Comparison of ENCODE assay signal across 1 fruit fly cellular context in genomic region chr3L:16385880-16386584, dm6.
A peak's percentile ranks its signal among the peaks of the same experiment; 100 is the strongest.
TF ChIP-seq lines count a peak whose summit lies in the region.

Gene Agpat3 (minus strand): TSS chr3L:16385957.
Gene RAF2 (plus strand): TSS chr3L:16386327.

TF ChIP-seq in whole organism, embryonic, 481 proteins besides CTCF, POLR2A, EP300 and RAD21 (continued from another document and continues in another):
- TF ChIP-seq CG5953 (GFP tag; IDR thresholded peaks at IDR 0.05; lab: Robert Waterston, UW) (0 out of 2 replicates have a peak, but pooled peaks have one; percentile 10), HLH3B (GFP tag; IDR thresholded peaks at IDR 0.05; lab: Robert Waterston, UW) (peak; percentile 31; the same call in 1 of the 2 replicates), BtbVII (GFP tag; optimal IDR thresholded peaks at IDR 0.05; lab: Kevin White, UChicago) (no peak), kni (GFP tag; optimal IDR thresholded peaks at IDR 0.05; lab: Kevin White, UChicago) (no peak), Antp (GFP tag; optimal IDR thresholded peaks at IDR 0.05; lab: Kevin White, UChicago) (no peak), Dp (GFP tag; optimal IDR thresholded peaks at IDR 0.05; lab: Kevin White, UChicago) (peak; percentile 9), CG9609 (GFP tag; optimal IDR thresholded peaks at IDR 0.05; lab: Kevin White, UChicago) (no peak), CG14710 (tag; optimal IDR thresholded peaks at IDR 0.05; lab: Kevin White, UChicago) (peak; percentile 76), Camta (GFP tag; optimal IDR thresholded peaks at IDR 0.05; lab: Kevin White, UChicago) (peak; percentile 6), Hmx (GFP tag; optimal IDR thresholded peaks at IDR 0.05; lab: Kevin White, UChicago) (no peak), zfh1 (GFP tag; IDR thresholded peaks at IDR 0.05; lab: Robert Waterston, UW) (peak; percentile 48; the same call in 1 of the 3 replicates), Rx (GFP tag; IDR thresholded peaks at IDR 0.05; lab: Robert Waterston, UW) (no peak), Spps (tag; optimal IDR thresholded peaks at IDR 0.05; lab: Kevin White, UChicago) (no peak), CG10267 (tag; optimal IDR thresholded peaks at IDR 0.05; lab: Kevin White, UChicago) (peak; percentile 54), CG32772 (GFP tag; IDR thresholded peaks at IDR 0.05; lab: Robert Waterston, UW) (peak; percentile 65), sug (tag; optimal IDR thresholded peaks at IDR 0.05; lab: Kevin White, UChicago) (no peak), Bteb2 (GFP tag; optimal IDR thresholded peaks at IDR 0.05; lab: Kevin White, UChicago) (peak; percentile 18), CG14667 (GFP tag; IDR thresholded peaks at IDR 0.05; lab: Robert Waterston, UW) (no peak), hkb (optimal IDR thresholded peaks at IDR 0.05; lab: Kevin White, UChicago) (no peak), hkb (GFP tag; IDR thresholded peaks at IDR 0.05; lab: Robert Waterston, UW) (no peak), pnt (GFP tag; optimal IDR thresholded peaks at IDR 0.05; lab: Kevin White, UChicago) (no peak), CG13424 (tag; optimal IDR thresholded peaks at IDR 0.05; lab: Kevin White, UChicago) (peak; percentile 49), CG18619 (GFP tag; optimal IDR thresholded peaks at IDR 0.05; lab: Kevin White, UChicago) (no peak), CG8944 (GFP tag; optimal IDR thresholded peaks at IDR 0.05; lab: Kevin White, UChicago) (peak; percentile 6), Fer1 (GFP tag; optimal IDR thresholded peaks at IDR 0.05; lab: Kevin White, UChicago) (no peak), Atf6 (GFP tag; IDR thresholded peaks at IDR 0.05; lab: Robert Waterston, UW) (no peak), Rfx (GFP tag; IDR thresholded peaks at IDR 0.05; lab: Robert Waterston, UW) (peak; percentile 61), Hr78 (GFP tag; optimal IDR thresholded peaks at IDR 0.05; lab: Kevin White, UChicago) (no peak), Hr3 (GFP tag; optimal IDR thresholded peaks at IDR 0.05; lab: Kevin White, UChicago) (peak; percentile 67), CG31441 (GFP tag; IDR thresholded peaks at IDR 0.05; lab: Robert Waterston, UW) (peak; percentile 53), Med (GFP tag; lab: Kevin White, UChicago) (peak; percentile 82), vvl (GFP tag; IDR thresholded peaks at IDR 0.05; lab: Robert Waterston, UW) (peak; percentile 61), mirr (GFP tag; optimal IDR thresholded peaks at IDR 0.05; lab: Kevin White, UChicago) (no peak), Vsx1 (GFP tag; optimal IDR thresholded peaks at IDR 0.05; lab: Kevin White, UChicago) (no peak), Hand (GFP tag; optimal IDR thresholded peaks at IDR 0.05; lab: Kevin White, UChicago) (no peak), CG7786 (GFP tag; optimal IDR thresholded peaks at IDR 0.05; lab: Kevin White, UChicago) (no peak), pho (GFP tag; optimal IDR thresholded peaks at IDR 0.05; lab: Kevin White, UChicago) (no peak), CG9437 (GFP tag; optimal IDR thresholded peaks at IDR 0.05; lab: Kevin White, UChicago) (peak; percentile 42), onecut (GFP tag; IDR thresholded peaks at IDR 0.05; lab: Robert Waterston, UW) (no peak), Ada2b (GFP tag; IDR thresholded peaks at IDR 0.05; lab: Robert Waterston, UW) (no peak), grau (tag; optimal IDR thresholded peaks at IDR 0.05; lab: Kevin White, UChicago) (peak; percentile 54), Blimp-1 (GFP tag; optimal IDR thresholded peaks at IDR 0.05; lab: Kevin White, UChicago) (peak; percentile 25), CG7357 (GFP tag; IDR thresholded peaks at IDR 0.05; lab: Robert Waterston, UW) (peak; percentile 68; the same call in 2 of the 3 replicates), CG17612 (GFP tag; IDR thresholded peaks at IDR 0.05; lab: Robert Waterston, UW) (no peak; the same call in 1 of the 2 replicates), CG34422 (GFP tag; IDR thresholded peaks at IDR 0.05; lab: Robert Waterston, UW) (no peak), CG1603 (tag; optimal IDR thresholded peaks at IDR 0.05; lab: Kevin White, UChicago) (peak; percentile 17), en (GFP tag; optimal IDR thresholded peaks at IDR 0.05; lab: Kevin White, UChicago) (no peak), wor (GFP tag; IDR thresholded peaks at IDR 0.05; lab: Robert Waterston, UW) (0 out of 2 replicates have a peak, but pooled peaks have one; percentile 21), HmgD (GFP tag; optimal IDR thresholded peaks at IDR 0.05; lab: Kevin White, UChicago) (no peak), Nf-YB (GFP tag; optimal IDR thresholded peaks at IDR 0.05; lab: Kevin White, UChicago) (peak; percentile 6), dmrt99B (tag; optimal IDR thresholded peaks at IDR 0.05; lab: Kevin White, UChicago) (peak; percentile 37), CG6254 (GFP tag; optimal IDR thresholded peaks at IDR 0.05; lab: Kevin White, UChicago) (no peak), CG17361 (GFP tag; IDR thresholded peaks at IDR 0.05; lab: Robert Waterston, UW) (peak; percentile 77; the same call in 2 of the 3 replicates), CG2202 (tag; optimal IDR thresholded peaks at IDR 0.05; lab: Kevin White, UChicago) (no peak), wdn (GFP tag; IDR thresholded peaks at IDR 0.05; lab: Robert Waterston, UW) (peak; percentile 44; the same call in 1 of the 2 replicates), cad (GFP tag; optimal IDR thresholded peaks at IDR 0.05; lab: Kevin White, UChicago) (no peak), sna (GFP tag; IDR thresholded peaks at IDR 0.05; lab: Robert Waterston, UW; ENCODE audit: partially characterized antibody) (no peak), Hr51 (GFP tag; optimal IDR thresholded peaks at IDR 0.05; lab: Kevin White, UChicago) (peak; percentile 5 to 49), CG3281 (GFP tag; optimal IDR thresholded peaks at IDR 0.05; lab: Kevin White, UChicago) (no peak), Hmr (GFP tag; optimal IDR thresholded peaks at IDR 0.05; lab: Kevin White, UChicago) (peak; percentile 36), Dbx (GFP tag; IDR thresholded peaks at IDR 0.05; lab: Robert Waterston, UW) (peak; percentile 50; the same call in 1 of the 3 replicates), Oli (tag; optimal IDR thresholded peaks at IDR 0.05; lab: Kevin White, UChicago) (peak; percentile 33), dimm (GFP tag; IDR thresholded peaks at IDR 0.05; lab: Robert Waterston, UW) (no peak), odd (GFP tag; optimal IDR thresholded peaks at IDR 0.05; lab: Kevin White, UChicago) (no peak), zen (tag; optimal IDR thresholded peaks at IDR 0.05; lab: Kevin White, UChicago) (no peak), gt (GFP tag; IDR thresholded peaks at IDR 0.05; lab: Robert Waterston, UW) (no peak), nerfin-1 (tag; optimal IDR thresholded peaks at IDR 0.05; lab: Kevin White, UChicago) (no peak), sens-2 (GFP tag; IDR thresholded peaks at IDR 0.05; lab: Robert Waterston, UW) (no peak), CG12155 (GFP tag; optimal IDR thresholded peaks at IDR 0.05; lab: Kevin White, UChicago) (peak; percentile 10), CG2120 (GFP tag; optimal IDR thresholded peaks at IDR 0.05; lab: Kevin White, UChicago) (peak; percentile 34), fd96Cb (tag; optimal IDR thresholded peaks at IDR 0.05; lab: Kevin White, UChicago) (peak; percentile 52), CG4854 (GFP tag; optimal IDR thresholded peaks at IDR 0.05; lab: Kevin White, UChicago) (no peak), Doc3 (GFP tag; IDR thresholded peaks at IDR 0.05; lab: Robert Waterston, UW; ENCODE audit: partially characterized antibody) (no peak), run (tag; optimal IDR thresholded peaks at IDR 0.05; lab: Kevin White, UChicago) (no peak), luna (GFP tag; optimal IDR thresholded peaks at IDR 0.05; lab: Kevin White, UChicago) (no peak), Opbp (GFP tag; IDR thresholded peaks at IDR 0.05; lab: Robert Waterston, UW; ENCODE audit: partially characterized antibody) (no peak), ab (GFP tag; optimal IDR thresholded peaks at IDR 0.05; lab: Kevin White, UChicago) (no peak), CG3847 (GFP tag; IDR thresholded peaks at IDR 0.05; lab: Robert Waterston, UW) (peak; percentile 30; the same call in 1 of the 2 replicates), HLH54F (GFP tag; optimal IDR thresholded peaks at IDR 0.05; lab: Kevin White, UChicago) (no peak), CG12659 (GFP tag; optimal IDR thresholded peaks at IDR 0.05; lab: Kevin White, UChicago) (peak; percentile 58), CG9215 (GFP tag; IDR thresholded peaks at IDR 0.05; lab: Robert Waterston, UW) (peak; percentile 62), Ptx1 (GFP tag; IDR thresholded peaks at IDR 0.05; lab: Robert Waterston, UW) (no peak; the same call in 1 of the 2 replicates), Jarid2 (GFP tag; optimal IDR thresholded peaks at IDR 0.05; lab: Kevin White, UChicago) (no peak), ATbp (GFP tag; optimal IDR thresholded peaks at IDR 0.05; lab: Kevin White, UChicago) (no peak), tna (GFP tag; IDR thresholded peaks at IDR 0.05; lab: Robert Waterston, UW; ENCODE audit: partially characterized antibody) (no peak), usp (GFP tag; optimal IDR thresholded peaks at IDR 0.05; lab: Kevin White, UChicago) (no peak), Six4 (GFP tag; optimal IDR thresholded peaks at IDR 0.05; lab: Kevin White, UChicago) (peak; percentile 21), Neu2 (GFP tag; optimal IDR thresholded peaks at IDR 0.05; lab: Kevin White, UChicago; ENCODE audit: borderline replicate concordance) (no peak), NC2α (GFP tag; optimal IDR thresholded peaks at IDR 0.05; lab: Kevin White, UChicago) (no peak), ind (GFP tag; optimal IDR thresholded peaks at IDR 0.05; lab: Kevin White, UChicago) (peak; percentile 54), lbe (GFP tag; optimal IDR thresholded peaks at IDR 0.05; lab: Kevin White, UChicago) (no peak), Ravus (GFP tag; IDR thresholded peaks at IDR 0.05; lab: Robert Waterston, UW) (no peak), CG10565 (GFP tag; optimal IDR thresholded peaks at IDR 0.05; lab: Kevin White, UChicago) (no peak), CG8290 (GFP tag; optimal IDR thresholded peaks at IDR 0.05; lab: Kevin White, UChicago) (no peak), CG8290 (tag; optimal IDR thresholded peaks at IDR 0.05; lab: Kevin White, UChicago) (peak in 1 of 2 experiments; percentile 9), Poxn (GFP tag; IDR thresholded peaks at IDR 0.05; lab: Robert Waterston, UW) (no peak), NC2β (GFP tag; optimal IDR thresholded peaks at IDR 0.05; lab: Kevin White, UChicago) (no peak), CG42726 (GFP tag; IDR thresholded peaks at IDR 0.05; lab: Robert Waterston, UW; ENCODE audit: partially characterized antibody) (no peak), sqz (GFP tag; optimal IDR thresholded peaks at IDR 0.05; lab: Kevin White, UChicago) (no peak), h (optimal IDR thresholded peaks at IDR 0.05; lab: Kevin White, UChicago) (no peak), Max (GFP tag; optimal IDR thresholded peaks at IDR 0.05; lab: Kevin White, UChicago) (peak; percentile 19), ase (GFP tag; IDR thresholded peaks at IDR 0.05; lab: Robert Waterston, UW) (no peak), maf-S (GFP tag; optimal IDR thresholded peaks at IDR 0.05; lab: Kevin White, UChicago) (no peak), CG4424 (GFP tag; optimal IDR thresholded peaks at IDR 0.05; lab: Kevin White, UChicago) (peak; percentile 28), CG10274 (GFP tag; optimal IDR thresholded peaks at IDR 0.05; lab: Kevin White, UChicago) (no peak), Hsf (GFP tag; optimal IDR thresholded peaks at IDR 0.05; lab: Kevin White, UChicago) (peak; percentile 41), CG9727 (GFP tag; optimal IDR thresholded peaks at IDR 0.05; lab: Kevin White, UChicago) (peak; percentile 41), Xrp1 (GFP tag; IDR thresholded peaks at IDR 0.05; lab: Robert Waterston, UW) (0 out of 2 replicates have a peak, but pooled peaks have one; percentile 28), zen2 (GFP tag; IDR thresholded peaks at IDR 0.05; lab: Robert Waterston, UW; ENCODE audit: partially characterized antibody) (no peak), Trl (optimal IDR thresholded peaks at IDR 0.05; lab: Kevin White, UChicago) (no peak), Trl (GFP tag; optimal IDR thresholded peaks at IDR 0.05; lab: Kevin White, UChicago) (peak; percentile 20), CG16815 (GFP tag; optimal IDR thresholded peaks at IDR 0.05; lab: Kevin White, UChicago) (no peak), trem (tag; optimal IDR thresholded peaks at IDR 0.05; lab: Kevin White, UChicago) (no peak), nmo (GFP tag; optimal IDR thresholded peaks at IDR 0.05; lab: Kevin White, UChicago) (peak; percentile 85), B-H2 (GFP tag; optimal IDR thresholded peaks at IDR 0.05; lab: Kevin White, UChicago) (no peak), Asciz (GFP tag; optimal IDR thresholded peaks at IDR 0.05; lab: Kevin White, UChicago) (no peak), amos (GFP tag; IDR thresholded peaks at IDR 0.05; lab: Robert Waterston, UW; ENCODE audit: partially characterized antibody) (no peak), Drgx (GFP tag; IDR thresholded peaks at IDR 0.05; lab: Robert Waterston, UW) (peak; percentile 5; the same call in 1 of the 2 replicates), NK7.1 (GFP tag; optimal IDR thresholded peaks at IDR 0.05; lab: Kevin White, UChicago) (no peak), H2.0 (GFP tag; IDR thresholded peaks at IDR 0.05; lab: Robert Waterston, UW) (no peak), CG6813 (GFP tag; optimal IDR thresholded peaks at IDR 0.05; lab: Kevin White, UChicago) (no peak), mld (GFP tag; IDR thresholded peaks at IDR 0.05; lab: Robert Waterston, UW; ENCODE audit: partially characterized antibody) (no peak), yki (optimal IDR thresholded peaks at IDR 0.05; lab: Kevin White, UChicago) (no peak), pb (GFP tag; optimal IDR thresholded peaks at IDR 0.05; lab: Kevin White, UChicago) (no peak), Dfd (GFP tag; optimal IDR thresholded peaks at IDR 0.05; lab: Kevin White, UChicago) (no peak), trh (GFP tag; optimal IDR thresholded peaks at IDR 0.05; lab: Kevin White, UChicago) (no peak), CG2875 (GFP tag; optimal IDR thresholded peaks at IDR 0.05; lab: Kevin White, UChicago) (no peak), fd102C (GFP tag; optimal IDR thresholded peaks at IDR 0.05; lab: Kevin White, UChicago) (no peak), CG2129 (GFP tag; IDR thresholded peaks at IDR 0.05; lab: Robert Waterston, UW; ENCODE audit: partially characterized antibody) (no peak), tup (GFP tag; optimal IDR thresholded peaks at IDR 0.05; lab: Kevin White, UChicago) (no peak), bsh (GFP tag; optimal IDR thresholded peaks at IDR 0.05; lab: Kevin White, UChicago) (peak in 1 of 2 experiments; percentile 35), CG32532 (GFP tag; IDR thresholded peaks at IDR 0.05; lab: Robert Waterston, UW) (peak; percentile 68), CG12744 (GFP tag; optimal IDR thresholded peaks at IDR 0.05; lab: Kevin White, UChicago) (no peak), vnd (GFP tag; IDR thresholded peaks at IDR 0.05; lab: Robert Waterston, UW; ENCODE audit: partially characterized antibody) (no peak)
